Worm (Caenorhabditis elegans): ENCODE results near the gene C14B1.3.

C14B1.3 gene

ce11 chrIII:3737742-3738141 is 34.4 kb downstream of the C14B1.3 start:
- TF ChIP-seq ceh-82 (tag; optimal IDR thresholded peaks at IDR 0.05) (no peak), lim-7 (GFP tag; IDR thresholded peaks at IDR 0.05) (peak; percentile 33; the same call in 1 of the 2 replicates), set-16 (GFP tag; IDR thresholded peaks at IDR 0.05) (peak; percentile 65), hif-1 (tag; optimal IDR thresholded peaks at IDR 0.05) (no peak), mxl-3 (GFP tag; optimal IDR thresholded peaks at IDR 0.05) (no peak)

ce11 chrIII:3738331-3738730 is 35.0 kb downstream of the C14B1.3 start:
- no peak for TF ChIP-seq lin-29 (GFP tag; IDR thresholded peaks at IDR 0.05)
- no peak for TF ChIP-seq lsy-2 (tag; optimal IDR thresholded peaks at IDR 0.05)
- no peak for TF ChIP-seq ceh-82 (tag; optimal IDR thresholded peaks at IDR 0.05)
- no peak for TF ChIP-seq nhr-11 (tag; optimal IDR thresholded peaks at IDR 0.05)
- no peak for TF ChIP-seq unc-62 (GFP tag; optimal IDR thresholded peaks at IDR 0.05 in 1 of 2)
- no peak for TF ChIP-seq unc-62 (tag; optimal IDR thresholded peaks at IDR 0.05)
- no peak for TF ChIP-seq hlh-11 (tag; optimal IDR thresholded peaks at IDR 0.05)
- no peak for TF ChIP-seq madf-5 (GFP tag; IDR thresholded peaks at IDR 0.05)
- no peak for TF ChIP-seq snpc-4 (tag; optimal IDR thresholded peaks at IDR 0.05)
- no peak for TF ChIP-seq dve-1 (tag; optimal IDR thresholded peaks at IDR 0.05; ENCODE audit: insufficient read depth)
- TF ChIP-seq daf-19 (GFP tag; conservative IDR thresholded peaks at IDR 0.05), result no peak
- no peak for TF ChIP-seq hlh-30 (tag; optimal IDR thresholded peaks at IDR 0.05; ENCODE audit: insufficient read depth)
- TF ChIP-seq nhr-41 (GFP tag; IDR thresholded peaks at IDR 0.05), result no peak
- no peak for TF ChIP-seq ceh-28 (tag; optimal IDR thresholded peaks at IDR 0.05)
- no peak for TF ChIP-seq hmg-1.1 (GFP tag; IDR thresholded peaks at IDR 0.05)
- TF ChIP-seq tag-97 (GFP tag; IDR thresholded peaks at IDR 0.05), result no peak

- TF ChIP-seq attf-4 (tag; optimal IDR thresholded peaks at IDR 0.05), result no peak
- no peak for TF ChIP-seq dmd-9 (GFP tag; IDR thresholded peaks at IDR 0.05)
- peak; percentile 37 for TF ChIP-seq set-16 (GFP tag; IDR thresholded peaks at IDR 0.05)
- no peak for TF ChIP-seq madf-5 (GFP tag; IDR thresholded peaks at IDR 0.05)
- no peak for TF ChIP-seq nhr-28 (tag; optimal IDR thresholded peaks at IDR 0.05)
- no peak for TF ChIP-seq dmd-6 (GFP tag; IDR thresholded peaks at IDR 0.05)
- TF ChIP-seq hmg-1.1 (GFP tag; IDR thresholded peaks at IDR 0.05), result no peak
- no peak for TF ChIP-seq pqm-1 (tag; optimal IDR thresholded peaks at IDR 0.05)
Observed at ce11 chrIII:3742090-3742489, 38.7 kb downstream of the C14B1.3 start.

- TF ChIP-seq nhr-25 (tag; optimal IDR thresholded peaks at IDR 0.05; ENCODE audit: borderline replicate concordance, insufficient read depth) (no peak), lin-1 (GFP tag; IDR thresholded peaks at IDR 0.05) (no peak), jun-1 (tag; optimal IDR thresholded peaks at IDR 0.05) (no peak), fos-1 (tag; optimal IDR thresholded peaks at IDR 0.05) (no peak), vab-7 (GFP tag; IDR thresholded peaks at IDR 0.05) (no peak), mxl-3 (GFP tag; optimal IDR thresholded peaks at IDR 0.05) (no peak), unc-130 (GFP tag; optimal IDR thresholded peaks at IDR 0.05) (no peak), duxl-1 (tag; optimal IDR thresholded peaks at IDR 0.05; ENCODE audit: poor library complexity) (no peak), mxl-2 (GFP tag; conservative IDR thresholded peaks at IDR 0.05) (no peak), mdl-1 (tag; optimal IDR thresholded peaks at IDR 0.05) (no peak), ceh-28 (tag; optimal IDR thresholded peaks at IDR 0.05) (no peak), nhr-77 (tag; optimal IDR thresholded peaks at IDR 0.05) (no peak), nhr-28 (tag; optimal IDR thresholded peaks at IDR 0.05) (no peak), egl-43 (GFP tag; IDR thresholded peaks at IDR 0.05) (no peak), ceh-62 (tag; optimal IDR thresholded peaks at IDR 0.05) (no peak), dve-1 (tag; optimal IDR thresholded peaks at IDR 0.05; ENCODE audit: insufficient read depth) (no peak), Y75B8A.6 (GFP tag; IDR thresholded peaks at IDR 0.05) (no peak), lir-3 (tag; optimal IDR thresholded peaks at IDR 0.05) (no peak), mes-2 (tag; optimal IDR thresholded peaks at IDR 0.05; ENCODE audit: poor library complexity, severe bottlenecking) (no peak)
Observed at ce11 chrIII:3743367-3743766, 40.0 kb downstream of the C14B1.3 start.
